Worm (Caenorhabditis elegans) whole organism, L1 larva: ENCODE measurements around the gene ptd-2.

Source experiments
- C04F5.9 ChIP-seq: sonication (generic microtip); optimal IDR thresholded peaks from 2 replicates; lab custom pipeline; 2016; ENCODE audit warnings: missing genetic modification characterization, missing compliant biosample characterization
- C16A3.4 ChIP-seq: fragments of 150-350 bp; optimal IDR thresholded peaks from 2 replicates; lab custom pipeline; 2014; ENCODE audit warnings: missing biosample characterization, missing genetic modification characterization
- C34B4.2 ChIP-seq: sonication (generic microtip); optimal IDR thresholded peaks from 2 replicates; lab custom pipeline; 2017; ENCODE audit warnings: mild to moderate bottlenecking, missing genetic modification characterization, missing compliant biosample characterization
- Y116A8C.19 ChIP-seq: sonication (generic microtip); optimal IDR thresholded peaks from 2 replicates; lab custom pipeline; 2016; ENCODE audit warnings: missing compliant biosample characterization, missing genetic modification characterization, borderline replicate concordance
- alr-1 ChIP-seq: fragments of 200-800 bp; sonication (Bioruptor generic); optimal IDR thresholded peaks from 2 replicates; lab custom pipeline; 2018; ENCODE audit warnings: borderline replicate concordance, mild to moderate bottlenecking, missing genetic modification characterization, missing compliant biosample characterization
- ama-1 ChIP-seq: fragments of 150-350 bp; optimal IDR thresholded peaks from 2 replicates; lab custom pipeline; 2014
- ceh-63 ChIP-seq: fragments of 200-800 bp; sonication (Bioruptor generic); optimal IDR thresholded peaks from 2 replicates; lab custom pipeline; 2018; ENCODE audit warnings: mild to moderate bottlenecking, missing genetic modification characterization, missing compliant biosample characterization
- ceh-8 ChIP-seq: fragments of 200-800 bp; sonication (Bioruptor generic); optimal IDR thresholded peaks from 2 replicates; lab custom pipeline; 2018; ENCODE audit warnings: mild to moderate bottlenecking, missing genetic modification characterization, moderate library complexity, missing compliant biosample characterization
- ceh-82 ChIP-seq, 3 experiments: fragments of 150-350 bp in 1 of 3; sonication (generic microtip) in 2 of 3; optimal IDR thresholded peaks; 2 replicates each; lab custom pipeline; 2014 to 2017; ENCODE audit warnings: missing biosample characterization in 3 of 3, missing genetic modification characterization in 3 of 3
- ces-1 ChIP-seq: fragments of 150-350 bp; optimal IDR thresholded peaks from 2 replicates; lab custom pipeline; 2014; ENCODE audit warnings: missing biosample characterization, missing genetic modification reagents, missing genetic modification characterization
- dpl-1 ChIP-seq, 3 experiments: fragments of 150-350 bp in 2 of 3; sonication (generic microtip) in 1 of 3; optimal IDR thresholded peaks; 2 replicates each; lab custom pipeline; 2014 to 2017; ENCODE audit warnings: missing biosample characterization in 3 of 3, missing genetic modification characterization in 3 of 3, missing genetic modification reagents in 3 of 3
- dsc-1 ChIP-seq: sonication (generic microtip); optimal IDR thresholded peaks from 2 replicates; lab custom pipeline; 2016; ENCODE audit warnings: mild to moderate bottlenecking, missing genetic modification characterization, missing compliant biosample characterization
- efl-3 ChIP-seq: fragments of 200-800 bp; sonication (Bioruptor generic); optimal IDR thresholded peaks from 2 replicates; lab custom pipeline; 2018; ENCODE audit warnings: mild to moderate bottlenecking, missing genetic modification characterization, missing compliant biosample characterization
- egl-13 ChIP-seq: sonication (generic microtip); optimal IDR thresholded peaks from 2 replicates; lab custom pipeline; 2016; ENCODE audit warnings: missing genotype, missing genetic modification reagents, missing genetic modification characterization, missing compliant biosample characterization
- elt-2 ChIP-seq: sonication (generic microtip); optimal IDR thresholded peaks from 2 replicates; lab custom pipeline; 2016; ENCODE audit warnings: missing genetic modification characterization, mild to moderate bottlenecking, inconsistent platforms, missing compliant biosample characterization, missing genetic modification reagents
- elt-3 ChIP-seq, 6 experiments: fragments of 150-350 bp in 1 of 6; sonication (generic microtip); optimal IDR thresholded peaks; 2 replicates each; lab custom pipeline; 2017 to 2018; ENCODE audit warnings: missing biosample characterization in 6 of 6, missing genetic modification characterization in 6 of 6, inconsistent platforms in 1 of 6
- fkh-10 ChIP-seq: sonication (generic microtip); optimal IDR thresholded peaks from 2 replicates; lab custom pipeline; 2017; ENCODE audit warnings: missing biosample characterization, missing genetic modification reagents, missing genetic modification characterization
- fkh-4 ChIP-seq: sonication (generic microtip); optimal IDR thresholded peaks from 2 replicates; lab custom pipeline; 2016; ENCODE audit warnings: missing compliant biosample characterization, missing genetic modification characterization, borderline replicate concordance
- fkh-8 ChIP-seq: sonication (generic microtip); optimal IDR thresholded peaks from 2 replicates; lab custom pipeline; 2016; ENCODE audit warnings: mild to moderate bottlenecking, missing genetic modification characterization, missing compliant biosample characterization
- fos-1 ChIP-seq: fragments of 150-350 bp; optimal IDR thresholded peaks from 2 replicates; lab custom pipeline; 2014; ENCODE audit warnings: missing biosample characterization, missing genetic modification characterization
- hpl-2 ChIP-seq: fragments of 150-350 bp; optimal IDR thresholded peaks from 2 replicates; lab custom pipeline; 2014; ENCODE audit warnings: missing biosample characterization, missing genetic modification reagents, missing genetic modification characterization
- irx-1 ChIP-seq: sonication (generic microtip); optimal IDR thresholded peaks from 2 replicates; lab custom pipeline; 2016; ENCODE audit warnings: missing genetic modification characterization, missing compliant biosample characterization
- isw-1 ChIP-seq: fragments of 200-800 bp; sonication (Bioruptor generic); IDR thresholded peaks from 2 replicates; pipeline ENCODE4 v1.3.6; 2022; ENCODE audit warnings: missing genetic modification characterization, missing compliant biosample characterization
- jun-1 ChIP-seq: fragments of 150-350 bp; optimal IDR thresholded peaks from 2 replicates; lab custom pipeline; 2014; ENCODE audit warnings: missing biosample characterization, missing genetic modification reagents, missing genetic modification characterization
- lin-13 ChIP-seq: fragments of 150-350 bp; optimal IDR thresholded peaks from 2 replicates; lab custom pipeline; 2014; ENCODE audit warnings: missing biosample characterization, missing genetic modification reagents, missing genetic modification characterization
- lin-14 ChIP-seq: fragments of 200-800 bp; sonication (Bioruptor generic); optimal IDR thresholded peaks from 2 replicates; lab custom pipeline; 2018; ENCODE audit warnings: mild to moderate bottlenecking, missing genetic modification characterization, moderate library complexity, missing compliant biosample characterization
- lin-35 ChIP-seq, 2 experiments: fragments of 150-350 bp; optimal IDR thresholded peaks; 2 replicates each; lab custom pipeline; 2014; ENCODE audit warnings: missing biosample characterization in 2 of 2, missing genetic modification characterization in 2 of 2, missing genetic modification reagents in 2 of 2
- lir-3 ChIP-seq: sonication (generic microtip); optimal IDR thresholded peaks from 2 replicates; lab custom pipeline; 2016; ENCODE audit warnings: mild to moderate bottlenecking, missing genetic modification characterization, moderate library complexity, missing compliant biosample characterization; ENCODE audit not compliant: poor library complexity
- mab-9 ChIP-seq: fragments of 200-800 bp; sonication (Bioruptor generic); IDR thresholded peaks from 2 replicates; pipeline ENCODE4 v1.3.6; 2022; ENCODE audit warnings: missing genetic modification reagents, missing genetic modification characterization, missing compliant biosample characterization
- mef-2 ChIP-seq: fragments of 150-350 bp; optimal IDR thresholded peaks from 2 replicates; lab custom pipeline; 2014; ENCODE audit warnings: missing biosample characterization, missing genetic modification characterization
- mep-1 ChIP-seq: fragments of 150-350 bp; optimal IDR thresholded peaks from 2 replicates; lab custom pipeline; 2014; ENCODE audit warnings: missing biosample characterization, missing genetic modification characterization
- nhr-19 ChIP-seq: fragments of 200-800 bp; sonication (Bioruptor generic); conservative IDR thresholded peaks from 2 replicates; pipeline ENCODE4 v1.3.6; 2022; ENCODE audit warnings: missing genetic modification characterization, missing compliant biosample characterization
- nhr-20 ChIP-seq: sonication (generic microtip); optimal IDR thresholded peaks from 2 replicates; lab custom pipeline; 2016; ENCODE audit warnings: mild to moderate bottlenecking, missing genetic modification characterization, missing compliant biosample characterization
- nhr-28 ChIP-seq: fragments of 150-350 bp; optimal IDR thresholded peaks from 2 replicates; lab custom pipeline; 2014; ENCODE audit warnings: missing biosample characterization, missing genetic modification characterization
- nhr-47 ChIP-seq: sonication (generic microtip); optimal IDR thresholded peaks from 2 replicates; lab custom pipeline; 2016; ENCODE audit warnings: mild to moderate bottlenecking, missing genetic modification characterization, moderate library complexity, missing compliant biosample characterization
- nhr-71 ChIP-seq: sonication (generic microtip); optimal IDR thresholded peaks from 2 replicates; lab custom pipeline; 2016; ENCODE audit warnings: mild to moderate bottlenecking, missing genetic modification characterization, moderate library complexity, missing compliant biosample characterization
- nhr-76 ChIP-seq: sonication (generic microtip); optimal IDR thresholded peaks from 2 replicates; lab custom pipeline; 2017; ENCODE audit warnings: missing biosample characterization, missing genetic modification characterization
- nhr-77 ChIP-seq: fragments of 150-350 bp; optimal IDR thresholded peaks from 2 replicates; lab custom pipeline; 2014; ENCODE audit warnings: missing biosample characterization, missing genetic modification characterization
- nhr-84 ChIP-seq: sonication (generic microtip); optimal IDR thresholded peaks from 2 replicates; lab custom pipeline; 2017; ENCODE audit warnings: missing biosample characterization, missing genetic modification characterization
- nhr-90 ChIP-seq: sonication (generic microtip); optimal IDR thresholded peaks from 2 replicates; lab custom pipeline; 2016; ENCODE audit warnings: mild to moderate bottlenecking, missing genetic modification characterization, missing compliant biosample characterization; ENCODE audit not compliant: poor library complexity
- pag-3 ChIP-seq: sonication (generic microtip); optimal IDR thresholded peaks from 2 replicates; lab custom pipeline; 2017; ENCODE audit warnings: missing genetic modification characterization, mild to moderate bottlenecking, missing compliant biosample characterization, antibody characterized with exemption, borderline replicate concordance; ENCODE audit not compliant: insufficient read depth
- pqm-1 ChIP-seq: sonication (generic microtip); optimal IDR thresholded peaks from 3 replicates; lab custom pipeline; 2017; ENCODE audit warnings: missing biosample characterization, missing genetic modification characterization
- rnt-1 ChIP-seq: sonication (generic microtip); optimal IDR thresholded peaks from 2 replicates; lab custom pipeline; 2016; ENCODE audit warnings: mild to moderate bottlenecking, missing genetic modification characterization, moderate library complexity, missing compliant biosample characterization
- snpc-4 ChIP-seq: fragments of 150-350 bp; optimal IDR thresholded peaks from 2 replicates; lab custom pipeline; 2014; ENCODE audit warnings: missing biosample characterization, missing genetic modification characterization
- sptf-1 ChIP-seq: fragments of 150-350 bp; optimal IDR thresholded peaks from 2 replicates; lab custom pipeline; 2014; ENCODE audit warnings: missing biosample characterization, missing genetic modification characterization
- sup-37 ChIP-seq: fragments of 200-800 bp; sonication (Bioruptor generic); optimal IDR thresholded peaks from 2 replicates; lab custom pipeline; 2018; ENCODE audit warnings: mild to moderate bottlenecking, missing genetic modification characterization, missing compliant biosample characterization
- swsn-7 ChIP-seq: sonication (generic microtip); optimal IDR thresholded peaks from 2 replicates; lab custom pipeline; 2016; ENCODE audit warnings: missing genetic modification characterization, missing compliant biosample characterization
- tbx-2 ChIP-seq: sonication (generic microtip); optimal IDR thresholded peaks from 2 replicates; lab custom pipeline; 2016; ENCODE audit warnings: missing genetic modification characterization, missing compliant biosample characterization
- tlp-1 ChIP-seq: fragments of 150-350 bp; optimal IDR thresholded peaks from 2 replicates; lab custom pipeline; 2014; ENCODE audit warnings: missing biosample characterization, missing genetic modification characterization
- unc-130 ChIP-seq: fragments of 150-350 bp; optimal IDR thresholded peaks from 2 replicates; lab custom pipeline; 2017; ENCODE audit warnings: missing biosample characterization, missing genetic modification characterization, inconsistent platforms
- unc-86 ChIP-seq: sonication (generic microtip); optimal IDR thresholded peaks from 2 replicates; lab custom pipeline; 2016; ENCODE audit warnings: missing genetic modification characterization, missing compliant biosample characterization

ptd-2 gene

ce11 chrV:9218655-9219389 lies 31.2 kb upstream of the ptd-2 start:
- TF ChIP-seq egl-13 (tag; lab: Kevin White, UChicago) (no peak), sup-37 (GFP tag; lab: Kevin White, UChicago) (no peak), nhr-20 (no peak), C16A3.4 (no peak), lir-3 (tag; lab: Kevin White, UChicago) (no peak), unc-86 (tag; lab: Kevin White, UChicago) (peak; percentile 23), mep-1 (tag; lab: Kevin White, UChicago) (no peak), fkh-8 (tag; lab: Kevin White, UChicago) (peak; percentile 23), pag-3 (no peak), lin-13 (GFP tag; lab: Kevin White, UChicago) (no peak), alr-1 (no peak), snpc-4 (tag; lab: Kevin White, UChicago) (no peak), isw-1 (GFP tag; lab: Robert Waterston, UW) (no peak; the same call in 1 of the 2 replicates), fkh-10 (GFP tag; lab: Kevin White, UChicago) (peak; percentile 35), nhr-76 (tag; lab: Kevin White, UChicago) (no peak), rnt-1 (tag; lab: Kevin White, UChicago) (no peak), swsn-7 (tag; lab: Kevin White, UChicago) (peak; percentile 8), efl-3 (GFP tag; lab: Kevin White, UChicago) (no peak), ceh-82 (tag; optimal IDR thresholded peaks at IDR 0.05; lab: Kevin White, UChicago) (peak in 1 of 3 experiments; percentile 42), nhr-71 (tag; lab: Kevin White, UChicago) (peak; percentile 29), hpl-2 (no peak), dsc-1 (tag; lab: Kevin White, UChicago) (no peak), sptf-1 (tag; lab: Kevin White, UChicago) (no peak), Y116A8C.19 (no peak), elt-2 (tag; lab: Kevin White, UChicago) (peak; percentile 2), C34B4.2 (tag; lab: Kevin White, UChicago) (no peak), jun-1 (no peak), nhr-84 (tag; lab: Kevin White, UChicago) (no peak), nhr-77 (no peak), ceh-8 (GFP tag; lab: Kevin White, UChicago) (no peak), nhr-19 (GFP tag; lab: Robert Waterston, UW) (no peak), C04F5.9 (tag; lab: Kevin White, UChicago) (no peak), nhr-28 (tag; lab: Kevin White, UChicago) (no peak), irx-1 (no peak), fkh-4 (tag; lab: Kevin White, UChicago) (no peak), mab-9 (GFP tag; lab: Robert Waterston, UW) (peak; percentile 45; the same call in 1 of the 2 replicates), lin-35 (GFP tag; optimal IDR thresholded peaks at IDR 0.05; lab: Kevin White, UChicago) (peak in 1 of 2 experiments; percentile 17), tlp-1 (tag; lab: Kevin White, UChicago) (no peak), fos-1 (tag; lab: Kevin White, UChicago) (no peak), nhr-47 (peak; percentile 14), elt-3 (tag; optimal IDR thresholded peaks at IDR 0.05; lab: Kevin White, UChicago) (no peak), ceh-63 (GFP tag; lab: Kevin White, UChicago) (no peak), ama-1 (no peak), unc-130 (tag; lab: Kevin White, UChicago) (no peak), mef-2 (tag; lab: Kevin White, UChicago) (no peak), lin-14 (GFP tag; lab: Kevin White, UChicago) (peak; percentile 86), ces-1 (no peak), nhr-90 (no peak), dpl-1 (GFP tag; optimal IDR thresholded peaks at IDR 0.05; lab: Kevin White, UChicago) (peak in 1 of 3 experiments; percentile 27), tbx-2 (tag; lab: Kevin White, UChicago) (no peak), pqm-1 (no peak)
